Worm (Caenorhabditis elegans): ENCODE results near the gene ribo-1.

DNA sequence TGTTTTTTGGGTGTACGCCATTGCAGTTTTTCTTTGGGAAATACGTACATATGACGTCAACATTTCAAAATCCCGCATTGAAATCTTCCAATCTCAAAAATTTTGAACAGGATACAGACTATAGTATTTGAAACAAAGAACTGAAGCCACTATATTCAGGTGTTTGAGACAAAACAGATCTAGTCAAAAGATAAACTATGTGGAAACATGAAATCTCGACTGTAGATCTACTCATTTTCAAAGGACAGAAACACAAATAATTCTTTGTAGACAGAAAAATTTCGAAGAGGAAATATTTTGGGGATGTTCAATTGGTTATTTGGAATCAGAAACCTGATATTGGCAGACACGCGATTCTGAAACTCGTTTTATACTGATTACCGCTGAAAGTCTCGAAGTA, 15.0 kb downstream of the ribo-1 start:
- TF ChIP-seq egl-27 (tag; optimal IDR thresholded peaks at IDR 0.05) (no peak), ceh-82 (tag; optimal IDR thresholded peaks at IDR 0.05) (no peak), saeg-2 (GFP tag; IDR thresholded peaks at IDR 0.05) (no peak), Y105C5A.15 (GFP tag; IDR thresholded peaks at IDR 0.05) (no peak), jun-1 (tag; optimal IDR thresholded peaks at IDR 0.05) (no peak), duxl-1 (tag; optimal IDR thresholded peaks at IDR 0.05; ENCODE audit: poor library complexity) (no peak), sdz-12 (GFP tag; optimal IDR thresholded peaks at IDR 0.05) (no peak), ztf-11 (tag; optimal IDR thresholded peaks at IDR 0.05) (no peak), fos-1 (tag; optimal IDR thresholded peaks at IDR 0.05) (no peak)

Measured in whole organism, L4 larva.